Fruit fly (Drosophila melanogaster): ENCODE data around the gene shi.
A peak's percentile ranks its signal among the peaks of the same experiment; 100 is the strongest.

dm6 chrX:15944735-15945323 lies 52.9 kb downstream of the shi start, which contains the start of gene Rrp47:
- TF ChIP-seq fru (GFP tag; optimal IDR thresholded peaks at IDR 0.05) (no peak), lola (GFP tag; optimal IDR thresholded peaks at IDR 0.05) (no peak), Vsx2 (GFP tag; optimal IDR thresholded peaks at IDR 0.05; ENCODE audit: partially characterized antibody) (no peak), psq (GFP tag; optimal IDR thresholded peaks at IDR 0.05) (no peak), sage (GFP tag; optimal IDR thresholded peaks at IDR 0.05) (no peak), tai (GFP tag; optimal IDR thresholded peaks at IDR 0.05) (no peak), Hr78 (GFP tag; optimal IDR thresholded peaks at IDR 0.05) (no peak), h (GFP tag; optimal IDR thresholded peaks at IDR 0.05) (peak; percentile 3), brk (GFP tag; optimal IDR thresholded peaks at IDR 0.05) (no peak), Sp1 (GFP tag; optimal IDR thresholded peaks at IDR 0.05) (no peak), sv (GFP tag; optimal IDR thresholded peaks at IDR 0.05) (no peak)
